Worm (Caenorhabditis elegans) whole organism, young adult: ENCODE results near the gene ZC190.10.

ENCODE experiments used
- F22D6.2 ChIP-seq: sonication (generic microtip); optimal IDR thresholded peaks from 2 replicates; lab custom pipeline; 2016; ENCODE audit warnings: mild to moderate bottlenecking, missing genetic modification characterization, missing compliant biosample characterization
- F33H1.4 ChIP-seq: fragments of 200-800 bp; sonication (Bioruptor generic); IDR thresholded peaks from 2 replicates; pipeline ENCODE4 v1.3.6; 2022; ENCODE audit warnings: missing genetic modification reagents, missing genetic modification characterization, missing compliant biosample characterization
- F49E8.2 ChIP-seq: sonication (generic microtip); optimal IDR thresholded peaks from 3 replicates; lab custom pipeline; 2017; ENCODE audit warnings: missing genetic modification characterization, mild to moderate bottlenecking, missing compliant biosample characterization, antibody characterized with exemption, moderate library complexity; ENCODE audit not compliant: insufficient read depth
- pha-4 ChIP-seq: fragments of 150-350 bp; sonication (generic microtip); optimal IDR thresholded peaks from 2 replicates; lab custom pipeline; 2014; ENCODE audit warnings: missing biosample characterization, missing genetic modification reagents, missing genetic modification characterization
- rec-8 ChIP-seq, 2 experiments: sonication (generic microtip); optimal IDR thresholded peaks; 2 replicates each; lab custom pipeline; 2016; ENCODE audit warnings: mild to moderate bottlenecking in 2 of 2, missing genetic modification characterization in 2 of 2, missing genetic modification reagents in 2 of 2, missing genotype in 2 of 2, missing biosample characterization in 1 of 2, missing compliant biosample characterization in 1 of 2, moderate library complexity in 1 of 2
- snpc-1.3 ChIP-seq: sonication (generic microtip); optimal IDR thresholded peaks from 2 replicates; lab custom pipeline; 2017; ENCODE audit warnings: missing genetic modification characterization, mild to moderate bottlenecking, missing compliant biosample characterization, antibody characterized with exemption, moderate library complexity, missing genotype, missing genetic modification reagents; ENCODE audit not compliant: insufficient read depth
- somi-1 ChIP-seq: fragments of 200-800 bp; sonication (Bioruptor generic); optimal IDR thresholded peaks from 2 replicates; lab custom pipeline; 2018; ENCODE audit warnings: mild to moderate bottlenecking, missing genetic modification characterization, missing compliant biosample characterization
- unc-130 ChIP-seq: sonication (generic microtip); optimal IDR thresholded peaks from 2 replicates; lab custom pipeline; 2016; ENCODE audit warnings: missing genetic modification reagents, missing genetic modification characterization, missing compliant biosample characterization
- ztf-3 ChIP-seq: fragments of 200-800 bp; sonication (Bioruptor generic); optimal IDR thresholded peaks from 2 replicates; lab custom pipeline; 2018; ENCODE audit warnings: mild to moderate bottlenecking, missing genetic modification characterization, missing compliant biosample characterization

DNA sequence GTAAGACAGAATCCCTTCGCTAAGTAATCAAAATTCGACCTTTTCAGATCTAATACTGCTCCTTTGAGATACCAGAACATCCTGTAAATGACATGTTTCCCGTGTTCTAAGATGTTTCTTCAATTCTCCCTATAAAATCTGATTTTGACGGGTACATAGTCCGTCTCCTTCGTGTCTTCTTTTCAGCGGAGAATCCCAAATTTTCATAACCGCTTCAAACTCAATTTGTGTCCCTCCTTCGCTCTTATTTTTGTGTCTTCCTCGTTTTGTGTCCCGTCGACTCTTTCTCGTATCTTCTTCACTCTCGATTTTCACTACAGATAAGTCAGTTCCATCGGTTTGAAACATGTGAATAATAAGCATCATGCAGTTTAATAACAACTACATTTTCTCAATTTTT is 20.1 kb upstream of the ZC190.10 start, which contains the start of gene glr-5:
- TF ChIP-seq F49E8.2 = no peak
- no peak for TF ChIP-seq unc-130
- TF ChIP-seq pha-4 (tag; lab: Kevin White, UChicago) = no peak
- no peak for TF ChIP-seq F33H1.4 (GFP tag; lab: Robert Waterston, UW)
- TF ChIP-seq F22D6.2 (tag; lab: Kevin White, UChicago) = no peak
- no peak for TF ChIP-seq ztf-3 (GFP tag; lab: Kevin White, UChicago)
- no peak for TF ChIP-seq snpc-1.3 (tag; lab: Kevin White, UChicago)
- no peak for TF ChIP-seq rec-8 (tag; optimal IDR thresholded peaks at IDR 0.05; lab: Kevin White, UChicago)
- TF ChIP-seq somi-1 (GFP tag; lab: Kevin White, UChicago) = no peak
